Worm (Caenorhabditis elegans) whole organism, dauer: Measurements from ENCODE around the gene E02H9.1.
"Not testable (repeated sequence)": the region's sequence is repeated elsewhere in the genome, so short reads cannot be mapped to it uniquely, and the experiment has no call there.

Source experiments
- unc-62 ChIP-seq: sonication (generic microtip); optimal IDR thresholded peaks from 2 replicates; lab custom pipeline; 2017; ENCODE audit warnings: missing biosample characterization, missing genetic modification reagents, missing genetic modification characterization

The E02H9.1 gene

ce11 chrIII:2468202-2468601 is at the start of gene E02H9.1, which contains the start of gene E02H9.9:
Gene E02H9.1 (plus strand): TSS chrIII:2468486.
Gene E02H9.9 (minus strand): TSS chrIII:2468302.
- TF ChIP-seq unc-62: no peak

ce11 chrIII:2418981-2419380 is 49.3 kb upstream of the E02H9.1 start:
- no peak for TF ChIP-seq unc-62

- no peak for TF ChIP-seq unc-62
Measured at ce11 chrIII:2419504-2419903, 48.8 kb upstream of the E02H9.1 start.

- no peak for TF ChIP-seq unc-62
Measured at ce11 chrIII:2421226-2421625, 47.1 kb upstream of the E02H9.1 start.

ce11 chrIII:2423638-2424037 is 44.6 kb upstream of the E02H9.1 start:
- no peak for TF ChIP-seq unc-62

DNA sequence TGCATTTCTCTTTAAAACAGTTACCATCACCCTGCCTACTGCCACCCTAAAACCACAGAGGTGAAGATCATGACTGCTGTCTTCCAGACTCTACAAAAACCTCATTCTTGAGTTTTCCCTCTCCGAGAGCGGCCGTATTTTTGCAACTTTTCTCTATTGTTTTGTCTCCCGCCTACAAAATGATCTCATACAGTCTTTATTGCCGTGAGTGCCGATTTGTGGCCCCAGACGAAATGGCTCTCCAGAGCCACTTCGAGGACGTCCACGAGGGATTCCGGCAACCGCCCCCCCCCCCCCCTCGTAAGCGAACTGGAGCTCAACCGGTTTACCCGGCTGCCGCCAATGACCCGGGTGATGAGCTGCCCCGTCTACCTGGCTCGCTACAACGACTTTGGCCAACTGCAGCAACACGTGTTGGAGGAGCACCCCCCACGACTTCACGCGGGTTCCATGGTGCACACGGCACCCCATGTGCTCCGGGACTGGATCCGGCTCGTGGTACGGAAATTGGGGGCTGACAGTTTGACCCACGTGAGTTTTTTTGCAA is 43.4 kb upstream of the E02H9.1 start:
- TF ChIP-seq unc-62: no peak

- TF ChIP-seq unc-62: no peak
Measured at ce11 chrIII:2426122-2426521, 42.2 kb upstream of the E02H9.1 start, which contains the start of gene W04B5.8. Gene W04B5.8 (plus strand): TSS chrIII:2426316.

DNA sequence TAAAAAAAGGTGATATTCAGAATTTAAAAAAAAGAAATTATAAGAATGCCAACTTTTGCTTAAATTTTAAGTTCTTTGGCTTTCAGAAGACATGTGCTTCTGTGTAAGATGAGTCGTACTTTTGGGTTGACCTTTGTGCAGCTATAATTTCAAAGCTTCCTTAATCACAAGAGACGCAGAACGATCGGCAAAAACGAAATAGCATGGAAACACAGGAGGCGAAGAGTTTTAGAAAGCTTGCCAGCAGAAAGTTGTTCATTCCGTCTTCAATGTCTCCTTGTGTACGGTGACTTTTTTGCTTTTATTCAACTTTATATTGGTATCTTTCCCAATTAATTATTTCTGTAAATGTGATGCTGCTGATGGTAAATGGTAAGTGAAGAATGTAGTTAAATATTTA is 35.4 kb upstream of the E02H9.1 start:
- TF ChIP-seq unc-62: no peak

DNA sequence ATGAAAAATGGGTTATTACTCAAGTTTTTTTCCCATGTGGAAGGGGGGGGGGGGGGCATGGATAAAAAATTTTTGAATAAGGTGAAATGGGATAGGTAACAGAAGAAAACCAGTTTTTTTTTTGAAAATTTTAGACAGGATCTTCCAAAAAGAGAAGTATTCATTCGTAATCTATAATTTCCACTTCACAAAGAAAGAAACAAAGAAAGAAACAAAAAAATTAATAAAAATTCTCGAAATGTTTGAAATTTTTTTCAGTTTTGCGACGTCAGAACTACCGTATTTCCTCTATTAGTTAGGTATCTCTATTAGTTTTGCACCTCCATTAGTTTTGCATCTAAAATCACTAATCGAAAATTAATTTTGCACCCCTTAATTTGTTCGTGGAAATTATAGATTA is 32.9 kb upstream of the E02H9.1 start, which contains the start of gene W04B5.6:
W04B5.6 (minus strand) TSS at position 101 of the 400 bp plus-strand sequence.
- TF ChIP-seq unc-62: not testable (repeated sequence)

DNA sequence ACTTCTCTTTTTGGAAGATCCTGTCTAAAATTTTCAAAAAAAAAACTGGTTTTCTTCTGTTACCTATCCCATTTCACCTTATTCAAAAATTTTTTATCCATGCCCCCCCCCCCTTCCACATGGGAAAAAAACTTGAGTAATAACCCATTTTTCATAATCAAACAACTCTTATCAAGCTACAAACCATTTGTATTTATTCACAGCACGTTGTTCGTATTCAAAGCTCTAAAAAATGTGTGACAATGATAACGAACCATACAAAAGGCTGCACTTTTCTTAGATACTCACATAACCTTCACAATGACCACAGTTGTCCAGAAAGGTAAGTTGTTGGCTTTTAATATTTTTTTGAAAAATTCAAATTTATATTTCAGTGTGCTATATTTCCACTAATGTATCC is 32.5 kb upstream of the E02H9.1 start, which contains the start of gene E02H9.6:
E02H9.6 (plus strand) TSS at position 301 of the 400 bp plus-strand sequence.
- not testable (repeated sequence) for TF ChIP-seq unc-62

DNA sequence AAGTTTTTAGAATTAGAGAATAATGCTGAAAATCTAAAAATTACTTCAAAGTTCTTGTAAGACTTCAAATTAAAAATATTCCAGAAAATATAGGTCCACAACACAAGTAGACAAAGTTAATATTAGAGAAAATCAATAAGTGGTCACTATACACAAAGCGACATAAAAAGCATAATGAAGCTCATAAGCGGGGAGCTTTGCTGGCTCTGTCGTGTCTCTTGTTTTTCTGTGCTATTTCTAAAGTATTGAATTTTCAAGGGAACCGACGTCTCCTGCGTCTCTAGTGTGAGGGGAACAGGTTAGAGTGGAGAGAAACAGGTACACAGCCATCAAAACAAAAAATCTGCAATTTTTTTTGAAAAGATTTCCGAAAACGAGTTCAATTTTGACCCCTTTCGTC is 29.7 kb upstream of the E02H9.1 start, which contains the start of gene E02H9.13:
E02H9.13 (minus strand) TSS at position 199 of the 400 bp plus-strand sequence.
- no peak for TF ChIP-seq unc-62

ce11 chrIII:2445574-2446259 is 22.6 kb upstream of the E02H9.1 start, which contains the start of the genes E02H9.7 and klo-2:
Gene E02H9.7 (minus strand): TSS chrIII:2445674.
Gene klo-2 (plus strand): TSS chrIII:2446209.
- TF ChIP-seq unc-62: no peak

DNA sequence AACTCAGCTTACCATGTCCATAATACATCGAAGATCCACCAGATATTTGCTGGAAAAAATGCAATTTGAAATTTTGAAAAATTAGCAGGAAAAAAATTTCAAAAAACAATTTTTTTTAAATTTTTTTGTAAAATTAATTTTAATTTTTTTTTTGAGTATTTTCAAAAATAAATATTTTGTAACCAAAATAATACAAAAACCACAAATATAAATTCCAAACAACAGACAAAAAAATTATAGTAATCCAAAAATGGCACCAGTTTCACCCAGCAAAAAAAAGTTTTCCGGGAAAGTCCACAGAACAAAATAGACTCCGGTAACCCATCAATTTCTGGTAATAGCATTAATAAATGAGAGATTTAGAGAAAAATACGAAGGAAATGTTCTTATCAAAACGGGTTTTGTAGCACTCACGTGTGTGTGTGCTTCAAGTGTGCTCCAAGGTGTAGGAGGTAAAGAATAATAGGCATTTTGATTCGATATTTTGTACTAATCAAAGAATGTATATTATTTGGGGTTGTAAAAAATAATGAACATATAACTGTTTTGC is 13.5 kb upstream of the E02H9.1 start, which contains the start of gene nhr-121:
nhr-121 (minus strand) TSS at position 51 of the 550 bp plus-strand sequence.
- no peak for TF ChIP-seq unc-62

- TF ChIP-seq unc-62: not testable (repeated sequence)
Measured at ce11 chrIII:2458742-2459141, 9.5 kb upstream of the E02H9.1 start, which contains the start of gene E02H9.3. Gene E02H9.3 (plus strand): TSS chrIII:2459042.

- TF ChIP-seq unc-62: no peak
Measured at ce11 chrIII:2471855-2472254, 3.6 kb downstream of the E02H9.1 start.

ce11 chrIII:2473554-2473953 is 5.3 kb downstream of the E02H9.1 start, which contains the start of gene smg-6:
Gene smg-6 (plus strand): TSS chrIII:2473854.
- TF ChIP-seq unc-62: no peak

- no peak for TF ChIP-seq unc-62
Measured at ce11 chrIII:2474781-2475180, 6.5 kb downstream of the E02H9.1 start.
